Fruit fly (Drosophila melanogaster) whole organism, embryonic: Measurements from ENCODE around the gene CG13086.

Experiments
- Antp ChIP-seq: fragments of 200-800 bp; sonication (Bioruptor generic); optimal IDR thresholded peaks from 3 replicates; lab custom pipeline; 2016; ENCODE audit warnings: missing biosample characterization, missing genetic modification characterization
- CG1647 ChIP-seq: fragments of 200-800 bp; sonication (Bioruptor generic); optimal IDR thresholded peaks from 3 replicates; lab custom pipeline; 2016; ENCODE audit warnings: missing biosample characterization, missing genetic modification characterization
- D ChIP-seq, 2 experiments: fragments of 200-800 bp in 1 of 2; fragments of >200 bp in 1 of 2; sonication (Bioruptor generic) in 1 of 2; optimal IDR thresholded peaks; 2 replicates in 1 of 2; 3 replicates in 1 of 2; lab custom pipeline; 2017; ENCODE audit warnings: mild to moderate bottlenecking in 1 of 2, missing biosample characterization in 1 of 2, missing genetic modification characterization in 1 of 2, missing genetic modification reagents in 1 of 2
- Oaz ChIP-seq: fragments of 200-800 bp; sonication (Bioruptor generic); IDR thresholded peaks from 2 replicates; pipeline ENCODE4 v1.3.6; 2022; ENCODE audit warnings: missing biosample characterization, missing genetic modification characterization
- crol ChIP-seq: fragments of 200-800 bp; sonication (Bioruptor generic); IDR thresholded peaks from 2 replicates; pipeline ENCODE4 v1.3.6; 2022; ENCODE audit warnings: missing biosample characterization, missing genetic modification characterization
- eyg ChIP-seq: fragments of 200-800 bp; sonication (Bioruptor generic); optimal IDR thresholded peaks from 3 replicates; lab custom pipeline; 2016; ENCODE audit warnings: missing biosample characterization, missing genetic modification characterization
- ro ChIP-seq: fragments of 200-800 bp; sonication (Bioruptor generic); IDR thresholded peaks from 2 replicates; pipeline ENCODE4 v1.3.6; 2022; ENCODE audit warnings: missing biosample characterization, missing genetic modification characterization
- run ChIP-seq: fragments of 200-800 bp; sonication (Bioruptor generic); optimal IDR thresholded peaks from 3 replicates; lab custom pipeline; 2018; ENCODE audit warnings: missing biosample characterization, mild to moderate bottlenecking, missing genetic modification characterization
- schlank ChIP-seq: fragments of 200-800 bp; sonication (Bioruptor generic); optimal IDR thresholded peaks from 2 replicates; lab custom pipeline; 2018; ENCODE audit warnings: missing biosample characterization, mild to moderate bottlenecking, missing genetic modification characterization
- zen ChIP-seq: fragments of 200-800 bp; sonication (Bioruptor generic); optimal IDR thresholded peaks from 3 replicates; lab custom pipeline; 2018; ENCODE audit warnings: missing biosample characterization, mild to moderate bottlenecking, missing genetic modification characterization, moderate library complexity

DNA sequence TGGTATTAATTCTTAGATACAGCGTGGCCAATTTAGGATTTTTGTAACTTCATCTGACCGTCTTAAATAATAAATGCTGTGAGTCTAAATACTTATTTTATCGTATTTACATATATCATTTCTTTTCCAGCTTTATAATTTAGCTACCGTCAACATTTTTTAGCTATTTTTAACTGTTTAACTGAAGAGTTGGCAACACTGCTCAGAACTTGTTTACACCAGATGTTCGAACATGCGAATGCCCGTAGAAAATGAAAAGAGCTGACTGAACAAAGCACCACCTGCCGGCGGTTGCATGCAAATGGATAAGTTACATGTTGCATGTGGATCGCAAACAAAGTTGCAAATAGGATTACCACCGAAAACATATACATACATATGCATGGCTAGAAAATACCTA, 645 bp upstream of the CG13086 start:
- TF ChIP-seq Antp (GFP tag; lab: Kevin White, UChicago) (no peak), eyg (GFP tag; lab: Kevin White, UChicago) (no peak), D (optimal IDR thresholded peaks at IDR 0.05; lab: Kevin White, UChicago) (no peak), D (GFP tag; optimal IDR thresholded peaks at IDR 0.05; lab: Kevin White, UChicago) (no peak), run (no peak), ro (GFP tag; lab: Robert Waterston, UW) (no peak), zen (tag; lab: Kevin White, UChicago) (no peak), crol (GFP tag; lab: Robert Waterston, UW) (no peak), CG1647 (GFP tag; lab: Kevin White, UChicago) (no peak), schlank (tag; lab: Kevin White, UChicago) (no peak), Oaz (GFP tag; lab: Robert Waterston, UW) (no peak)
